Fruit fly (Drosophila melanogaster) whole organism, embryonic: ENCODE data around the gene Pbp45.

Source experiments
- Ada2b ChIP-seq: fragments of 200-800 bp; sonication (Bioruptor generic); IDR thresholded peaks from 2 replicates; pipeline ENCODE4 v1.3.6; 2022; ENCODE audit warnings: missing biosample characterization, missing genetic modification characterization
- CG11723 ChIP-seq: fragments of 200-800 bp; sonication (Bioruptor generic); optimal IDR thresholded peaks from 2 replicates; lab custom pipeline; 2017; ENCODE audit warnings: missing biosample characterization, mild to moderate bottlenecking, missing genetic modification characterization
- CG12104 ChIP-seq: fragments of 200-800 bp; sonication (Bioruptor generic); optimal IDR thresholded peaks from 3 replicates; lab custom pipeline; 2016; ENCODE audit warnings: missing biosample characterization, missing genetic modification characterization
- CG15479 ChIP-seq: fragments of 200-800 bp; sonication (Bioruptor generic); optimal IDR thresholded peaks from 3 replicates; lab custom pipeline; 2019; ENCODE audit warnings: missing biosample characterization, mild to moderate bottlenecking, missing genetic modification characterization, moderate library complexity
- CG16779 ChIP-seq: fragments of 200-800 bp; sonication (Bioruptor generic); IDR thresholded peaks from 2 replicates; pipeline ENCODE4 v1.3.6; 2022; ENCODE audit warnings: missing biosample characterization, missing genetic modification characterization
- CG17186 ChIP-seq: fragments of 200-800 bp; sonication (Bioruptor generic); optimal IDR thresholded peaks from 3 replicates; lab custom pipeline; 2017; ENCODE audit warnings: missing biosample characterization, missing genetic modification reagents, missing genetic modification characterization
- CG1832 ChIP-seq: fragments of 200-800 bp; sonication (Bioruptor generic); optimal IDR thresholded peaks from 2 replicates; lab custom pipeline; 2017; ENCODE audit warnings: missing biosample characterization, mild to moderate bottlenecking, missing genetic modification characterization, inconsistent platforms
- CG30020 ChIP-seq: fragments of 200-800 bp; optimal IDR thresholded peaks from 2 replicates; lab custom pipeline; 2019; ENCODE audit warnings: missing biosample characterization, mild to moderate bottlenecking, missing genetic modification characterization, moderate library complexity
- CG34376 ChIP-seq: fragments of 200-800 bp; sonication (Bioruptor generic); optimal IDR thresholded peaks from 2 replicates; lab custom pipeline; 2018; ENCODE audit warnings: missing biosample characterization, mild to moderate bottlenecking, missing genetic modification characterization
- CG7745 ChIP-seq: fragments of 200-800 bp; sonication (Bioruptor generic); optimal IDR thresholded peaks from 2 replicates; lab custom pipeline; 2018; ENCODE audit warnings: missing biosample characterization, mild to moderate bottlenecking, missing genetic modification characterization, moderate library complexity
- CG8924 ChIP-seq: fragments of 200-800 bp; optimal IDR thresholded peaks from 3 replicates; lab custom pipeline; 2019; ENCODE audit warnings: missing biosample characterization, mild to moderate bottlenecking, missing genetic modification characterization, moderate library complexity
- CG9215 ChIP-seq: fragments of 200-800 bp; sonication (Bioruptor generic); IDR thresholded peaks from 2 replicates; pipeline ENCODE4 v1.3.6; 2022; ENCODE audit warnings: missing biosample characterization, missing genetic modification characterization
- D ChIP-seq, 2 experiments: fragments of 200-800 bp in 1 of 2; fragments of >200 bp in 1 of 2; sonication (Bioruptor generic) in 1 of 2; optimal IDR thresholded peaks; 2 replicates in 1 of 2; 3 replicates in 1 of 2; lab custom pipeline; 2017; ENCODE audit warnings: mild to moderate bottlenecking in 1 of 2, missing biosample characterization in 1 of 2, missing genetic modification characterization in 1 of 2, missing genetic modification reagents in 1 of 2
- Doc3 ChIP-seq: fragments of 200-800 bp; sonication (Bioruptor generic); IDR thresholded peaks from 3 replicates; pipeline ENCODE4 v1.3.6; 2022; ENCODE audit warnings: missing biosample characterization, missing genetic modification characterization; ENCODE audit not compliant: partially characterized antibody
- Ets65A ChIP-seq: fragments of 200-800 bp; sonication (Bioruptor generic); peaks from one replicate; lab custom pipeline; 2016; ENCODE audit warnings: missing biosample characterization, missing genetic modification characterization
- Jarid2 ChIP-seq: fragments of 200-800 bp; sonication (Bioruptor generic); optimal IDR thresholded peaks from 3 replicates; lab custom pipeline; 2017; ENCODE audit warnings: mild to moderate bottlenecking, missing biosample characterization, missing genetic modification reagents, missing genetic modification characterization
- Max ChIP-seq: fragments of 200-800 bp; sonication (Bioruptor generic); optimal IDR thresholded peaks from 2 replicates; lab custom pipeline; 2016; ENCODE audit warnings: missing biosample characterization, mild to moderate bottlenecking, missing genetic modification characterization
- Mes4 ChIP-seq: fragments of 200-800 bp; sonication (Bioruptor generic); optimal IDR thresholded peaks from 2 replicates; lab custom pipeline; 2016; ENCODE audit warnings: missing biosample characterization, missing genetic modification characterization
- Myb ChIP-seq: fragments of 200-800 bp; sonication (Bioruptor generic); optimal IDR thresholded peaks from 2 replicates; lab custom pipeline; 2016; ENCODE audit warnings: missing biosample characterization, missing genetic modification characterization
- Optix ChIP-seq: fragments of 200-800 bp; sonication (Bioruptor generic); IDR thresholded peaks from 3 replicates; pipeline ENCODE4 v1.3.6; 2022; ENCODE audit warnings: missing biosample characterization, missing genetic modification characterization
- Trl ChIP-seq, 3 experiments: fragments of >200 bp in 2 of 3; fragments of 200-800 bp in 1 of 3; sonication (Bioruptor generic) in 1 of 3; optimal IDR thresholded peaks; 2 replicates in 1 of 3; 3 replicates in 2 of 3; lab custom pipeline; 2016 to 2017; ENCODE audit warnings: missing biosample characterization in 1 of 3, missing genetic modification characterization in 1 of 3
- Vsx1 ChIP-seq: fragments of 200-800 bp; sonication (Bioruptor generic); optimal IDR thresholded peaks from 2 replicates; lab custom pipeline; 2017; ENCODE audit warnings: missing biosample characterization, mild to moderate bottlenecking, missing genetic modification characterization, missing genetic modification reagents
- Xbp1 ChIP-seq: fragments of 200-800 bp; sonication (Bioruptor generic); optimal IDR thresholded peaks from 3 replicates; lab custom pipeline; 2016; ENCODE audit warnings: missing biosample characterization, mild to moderate bottlenecking, missing genetic modification characterization
- crc ChIP-seq: fragments of 200-800 bp; sonication (Bioruptor generic); optimal IDR thresholded peaks from 2 replicates; lab custom pipeline; 2016; ENCODE audit warnings: missing biosample characterization, missing genetic modification characterization
- fd64A ChIP-seq: fragments of 200-800 bp; sonication (Bioruptor generic); optimal IDR thresholded peaks from 3 replicates; lab custom pipeline; 2018; ENCODE audit warnings: missing biosample characterization, mild to moderate bottlenecking, missing genetic modification characterization
- ftz-f1 ChIP-seq: fragments of 200-800 bp; sonication (Bioruptor generic); optimal IDR thresholded peaks from 2 replicates; lab custom pipeline; 2016; ENCODE audit warnings: missing biosample characterization, missing genetic modification characterization
- gcm ChIP-seq: fragments of 200-800 bp; sonication (Bioruptor generic); optimal IDR thresholded peaks from 2 replicates; lab custom pipeline; 2019; ENCODE audit warnings: missing biosample characterization, mild to moderate bottlenecking, missing genetic modification characterization, moderate library complexity
- ham ChIP-seq: fragments of 200-800 bp; sonication (Bioruptor generic); IDR thresholded peaks from 2 replicates; pipeline ENCODE4 v1.3.6; 2022; ENCODE audit warnings: missing biosample characterization, missing genetic modification characterization
- jigr1 ChIP-seq: fragments of 200-800 bp; sonication (Bioruptor generic); IDR thresholded peaks from 3 replicates; pipeline ENCODE4 v1.3.6; 2022; ENCODE audit warnings: missing biosample characterization, missing genetic modification characterization
- lola ChIP-seq, 3 experiments: fragments of >200 bp in 2 of 3; fragments of 200-800 bp in 1 of 3; sonication (Bioruptor generic) in 1 of 3; optimal IDR thresholded peaks; 2 replicates each; lab custom pipeline; 2017 to 2019; ENCODE audit warnings: missing biosample characterization in 3 of 3, missing genetic modification characterization in 3 of 3, mild to moderate bottlenecking in 1 of 3, moderate library complexity in 1 of 3
- lov ChIP-seq, 2 experiments: fragments of 200-800 bp in 1 of 2; fragments of >200 bp in 1 of 2; sonication (Bioruptor generic) in 1 of 2; IDR thresholded peaks in 1 of 2; optimal IDR thresholded peaks in 1 of 2; 2 replicates in 1 of 2; 3 replicates in 1 of 2; pipeline versions ENCODE4 v1.3.6 to Lab custom; 2017 to 2022; ENCODE audit warnings: missing biosample characterization in 1 of 2, missing genetic modification characterization in 1 of 2
- p53 ChIP-seq: fragments of 200-800 bp; sonication (Bioruptor generic); optimal IDR thresholded peaks from 2 replicates; lab custom pipeline; 2016; ENCODE audit warnings: missing biosample characterization, missing genetic modification characterization
- sug ChIP-seq: fragments of 200-800 bp; optimal IDR thresholded peaks from 2 replicates; lab custom pipeline; 2019; ENCODE audit warnings: missing biosample characterization, mild to moderate bottlenecking, missing genetic modification characterization, moderate library complexity
- tap ChIP-seq: fragments of 200-800 bp; optimal IDR thresholded peaks from 3 replicates; lab custom pipeline; 2019; ENCODE audit warnings: missing biosample characterization, mild to moderate bottlenecking, missing genetic modification characterization, moderate library complexity
- vvl ChIP-seq: fragments of 200-800 bp; sonication (Bioruptor generic); IDR thresholded peaks from 2 replicates; pipeline ENCODE4 v1.3.6; 2022; ENCODE audit warnings: missing biosample characterization, missing genetic modification characterization

Pbp45 gene

dm6 chr3R:15857189-15857767, 18.0 kb upstream of the Pbp45 start, which contains the start of gene Hmt-1 (continued):
- no peak for TF ChIP-seq Ada2b
- peak; percentile 15 for TF ChIP-seq CG8924 (tag; lab: Kevin White, UChicago)
- no peak for TF ChIP-seq jigr1
- TF ChIP-seq lola (GFP tag; optimal IDR thresholded peaks at IDR 0.05; lab: Kevin White, UChicago): no peak
- TF ChIP-seq Xbp1 (GFP tag; lab: Kevin White, UChicago): no peak
- TF ChIP-seq Vsx1 (GFP tag; lab: Kevin White, UChicago): no peak
- TF ChIP-seq gcm: no peak
- no peak for TF ChIP-seq Myb (GFP tag; lab: Kevin White, UChicago)
- no peak for TF ChIP-seq Mes4
- no peak for TF ChIP-seq fd64A
- TF ChIP-seq Doc3 (GFP tag; lab: Robert Waterston, UW): no peak
- no peak for TF ChIP-seq CG30020 (tag; lab: Kevin White, UChicago)

- TF ChIP-seq Jarid2 (GFP tag; lab: Kevin White, UChicago): peak; percentile 25
- TF ChIP-seq sug (tag; lab: Kevin White, UChicago): no peak
- no peak for TF ChIP-seq crc
- peak; percentile 34 for TF ChIP-seq Ets65A (GFP tag; lab: Kevin White, UChicago)
- TF ChIP-seq ftz-f1 (GFP tag; lab: Kevin White, UChicago): peak; percentile 6
- TF ChIP-seq CG34376 (GFP tag; lab: Kevin White, UChicago): peak; percentile 29
Observed at dm6 chr3R:15853347-15853746, 14.0 kb upstream of the Pbp45 start, which contains the start of gene cv-d. Gene cv-d (minus strand): TSS chr3R:15853581.

- no peak for TF ChIP-seq CG17186 (GFP tag; lab: Kevin White, UChicago)
- TF ChIP-seq lov (optimal IDR thresholded peaks at IDR 0.05; lab: Kevin White, UChicago): no peak
- no peak for TF ChIP-seq lov (GFP tag; IDR thresholded peaks at IDR 0.05; lab: Robert Waterston, UW)
- 0 out of 2 replicates have a peak, but pooled peaks have one; percentile 12 for TF ChIP-seq ham (GFP tag; lab: Robert Waterston, UW)
- TF ChIP-seq Optix: no peak
- TF ChIP-seq Max: no peak
- peak; percentile 89 for TF ChIP-seq CG34376 (GFP tag; lab: Kevin White, UChicago)
- TF ChIP-seq CG7745 (tag; lab: Kevin White, UChicago): no peak
- no peak for TF ChIP-seq tap (tag; lab: Kevin White, UChicago)
- no peak for TF ChIP-seq CG12104 (GFP tag; lab: Kevin White, UChicago)
- TF ChIP-seq CG9215: no peak
- TF ChIP-seq CG1832 (GFP tag; lab: Kevin White, UChicago): peak; percentile 24
- TF ChIP-seq vvl (GFP tag; lab: Robert Waterston, UW): no peak
- TF ChIP-seq CG16779 (GFP tag; lab: Robert Waterston, UW): no peak
- no peak for TF ChIP-seq CG11723
- no peak for TF ChIP-seq D (optimal IDR thresholded peaks at IDR 0.05; lab: Kevin White, UChicago)
- TF ChIP-seq D (GFP tag; optimal IDR thresholded peaks at IDR 0.05; lab: Kevin White, UChicago): no peak
- peak; percentile 4 to 14 for TF ChIP-seq Trl (optimal IDR thresholded peaks at IDR 0.05; lab: Kevin White, UChicago)
- TF ChIP-seq Trl (GFP tag; optimal IDR thresholded peaks at IDR 0.05; lab: Kevin White, UChicago): no peak
- peak; percentile 16 for TF ChIP-seq CG15479 (GFP tag; lab: Kevin White, UChicago)
Observed at dm6 chr3R:15851912-15852311, 12.6 kb upstream of the Pbp45 start.

- TF ChIP-seq p53: no peak
- no peak for TF ChIP-seq D (optimal IDR thresholded peaks at IDR 0.05; lab: Kevin White, UChicago)
- no peak for TF ChIP-seq D (GFP tag; optimal IDR thresholded peaks at IDR 0.05; lab: Kevin White, UChicago)
Observed at dm6 chr3R:15846234-15846633, 6.9 kb upstream of the Pbp45 start, which contains the start of gene CG4546. Gene CG4546 (plus strand): TSS chr3R:15846534.
